Fruit fly (Drosophila melanogaster): Measurements from ENCODE around the gene CG5762.

dm6 chr3R:24341251-24341650 is 20.2 kb downstream of the CG5762 start, which contains the start of gene Ms:
- TF ChIP-seq CG8478 (optimal IDR thresholded peaks at IDR 0.05) (no peak), CTCF (optimal IDR thresholded peaks at IDR 0.05) (no peak)
